Worm (Caenorhabditis elegans) whole organism, mixed stage, embryonic: ENCODE results near the gene ptr-18.

Source experiments
- ceh-83 ChIP-seq: fragments of 200-800 bp; sonication (Bioruptor generic); optimal IDR thresholded peaks from 2 replicates; lab custom pipeline; 2018; ENCODE audit warnings: mild to moderate bottlenecking, missing genetic modification characterization, missing compliant biosample characterization
- mep-1 ChIP-seq: fragments of 150-350 bp; optimal IDR thresholded peaks from 2 replicates; lab custom pipeline; 2017; ENCODE audit warnings: missing biosample characterization, missing genetic modification reagents, missing genetic modification characterization, inconsistent platforms
- nhr-237 ChIP-seq: fragments of 150-350 bp; optimal IDR thresholded peaks from 2 replicates; lab custom pipeline; 2014; ENCODE audit warnings: missing biosample characterization, missing genetic modification characterization
- nhr-76 ChIP-seq: sonication (generic microtip); optimal IDR thresholded peaks from 2 replicates; lab custom pipeline; 2017; ENCODE audit warnings: missing biosample characterization, missing genetic modification characterization
- snpc-4 ChIP-seq: fragments of 150-350 bp; optimal IDR thresholded peaks from 2 replicates; lab custom pipeline; 2014; ENCODE audit warnings: missing biosample characterization, missing genetic modification characterization
- sptf-1 ChIP-seq: sonication (generic microtip); optimal IDR thresholded peaks from 2 replicates; lab custom pipeline; 2017; ENCODE audit warnings: mild to moderate bottlenecking, missing genetic modification characterization, moderate library complexity, missing compliant biosample characterization
- unc-39 ChIP-seq: fragments of 150-350 bp; optimal IDR thresholded peaks from 2 replicates; lab custom pipeline; 2014; ENCODE audit warnings: missing biosample characterization, missing genetic modification characterization

- TF ChIP-seq mep-1 (tag; lab: Kevin White, UChicago), result no peak
- no peak for TF ChIP-seq snpc-4 (tag; lab: Kevin White, UChicago)
- TF ChIP-seq unc-39 (tag; lab: Kevin White, UChicago), result no peak
- no peak for TF ChIP-seq sptf-1 (tag; lab: Kevin White, UChicago)
- TF ChIP-seq nhr-237 (tag; lab: Kevin White, UChicago), result no peak
- no peak for TF ChIP-seq nhr-76 (tag; lab: Kevin White, UChicago)
- TF ChIP-seq ceh-83 (GFP tag; lab: Kevin White, UChicago), result no peak
Observed at ce11 chrII:12985813-12986212, 20.5 kb downstream of the ptr-18 start.
